Fruit fly (Drosophila melanogaster) whole organism, embryonic: ENCODE data around the gene CG6733.

Experiments used
- Antp ChIP-seq: fragments of 200-800 bp; sonication (Bioruptor generic); optimal IDR thresholded peaks from 3 replicates; lab custom pipeline; 2016; ENCODE audit warnings: missing biosample characterization, missing genetic modification characterization
- Bgb ChIP-seq: fragments of 200-800 bp; sonication (Bioruptor generic); IDR thresholded peaks from 2 replicates; pipeline ENCODE4 v1.3.6; 2022; ENCODE audit warnings: missing biosample characterization, missing genetic modification characterization; ENCODE audit not compliant: partially characterized antibody
- Blimp-1 ChIP-seq: fragments of 200-800 bp; sonication (Bioruptor generic); optimal IDR thresholded peaks from 3 replicates; lab custom pipeline; 2018; ENCODE audit warnings: missing biosample characterization, missing genetic modification characterization, mild to moderate bottlenecking, moderate library complexity, missing genetic modification reagents
- C15 ChIP-seq: fragments of 200-800 bp; sonication (Bioruptor generic); IDR thresholded peaks from 3 replicates; pipeline ENCODE4 v1.3.6; 2022; ENCODE audit warnings: missing biosample characterization, missing genetic modification characterization
- CG10147 ChIP-seq: fragments of 200-800 bp; sonication (Bioruptor generic); optimal IDR thresholded peaks from 2 replicates; lab custom pipeline; 2019; ENCODE audit warnings: missing biosample characterization, mild to moderate bottlenecking, missing genetic modification characterization, moderate library complexity
- CG10959 ChIP-seq: fragments of 200-800 bp; sonication (Bioruptor generic); IDR thresholded peaks from 2 replicates; pipeline ENCODE4 v1.3.6; 2022; ENCODE audit warnings: missing biosample characterization, missing genetic modification characterization
- CG12219 ChIP-seq: fragments of 200-800 bp; sonication (Bioruptor generic); optimal IDR thresholded peaks from 3 replicates; lab custom pipeline; 2018; ENCODE audit warnings: missing biosample characterization, mild to moderate bottlenecking, missing genetic modification characterization
- CG13123 ChIP-seq: fragments of 200-800 bp; sonication (Bioruptor generic); optimal IDR thresholded peaks from 2 replicates; lab custom pipeline; 2016; ENCODE audit warnings: missing biosample characterization, missing genetic modification characterization
- CG15696 ChIP-seq: fragments of 200-800 bp; sonication (Bioruptor generic); optimal IDR thresholded peaks from 2 replicates; lab custom pipeline; 2019; ENCODE audit warnings: missing biosample characterization, mild to moderate bottlenecking, missing genetic modification characterization, moderate library complexity
- CG16813 ChIP-seq: fragments of 200-800 bp; sonication (Bioruptor generic); IDR thresholded peaks from 3 replicates; pipeline ENCODE4 v1.3.6; 2022; ENCODE audit warnings: missing biosample characterization, missing genetic modification characterization; ENCODE audit not compliant: partially characterized antibody
- CG17359 ChIP-seq: fragments of 200-800 bp; sonication (Bioruptor generic); optimal IDR thresholded peaks from 3 replicates; lab custom pipeline; 2018; ENCODE audit warnings: missing biosample characterization, mild to moderate bottlenecking, missing genetic modification characterization, moderate library complexity
- CG17612 ChIP-seq: fragments of 200-800 bp; sonication (Bioruptor generic); IDR thresholded peaks from 2 replicates; pipeline ENCODE4 v1.3.6; 2022; ENCODE audit warnings: missing biosample characterization, missing genetic modification characterization
- CG2129 ChIP-seq: fragments of 200-800 bp; sonication (Bioruptor generic); IDR thresholded peaks from 2 replicates; pipeline ENCODE4 v1.3.6; 2022; ENCODE audit warnings: missing biosample characterization, missing genetic modification characterization; ENCODE audit not compliant: partially characterized antibody
- CG42726 ChIP-seq: fragments of 200-800 bp; sonication (Bioruptor generic); IDR thresholded peaks from 2 replicates; pipeline ENCODE4 v1.3.6; 2022; ENCODE audit warnings: missing biosample characterization, missing genetic modification characterization; ENCODE audit not compliant: partially characterized antibody
- CG5180 ChIP-seq: fragments of 200-800 bp; sonication (Bioruptor generic); optimal IDR thresholded peaks from 3 replicates; lab custom pipeline; 2017; ENCODE audit warnings: missing biosample characterization, missing genetic modification characterization, mild to moderate bottlenecking, moderate library complexity, missing genetic modification reagents
- CG6654 ChIP-seq: fragments of 200-800 bp; sonication (Bioruptor generic); optimal IDR thresholded peaks from 2 replicates; lab custom pipeline; 2017; ENCODE audit warnings: missing biosample characterization, mild to moderate bottlenecking, missing genetic modification characterization
- CG6813 ChIP-seq: fragments of 200-800 bp; sonication (Bioruptor generic); optimal IDR thresholded peaks from 2 replicates; lab custom pipeline; 2017; ENCODE audit warnings: missing biosample characterization, missing genetic modification characterization, mild to moderate bottlenecking, moderate library complexity, missing genetic modification reagents
- CG7556 ChIP-seq: fragments of 200-800 bp; sonication (Bioruptor generic); optimal IDR thresholded peaks from 2 replicates; lab custom pipeline; 2017; ENCODE audit warnings: missing biosample characterization, mild to moderate bottlenecking, missing genetic modification characterization
- CG8388 ChIP-seq: fragments of 200-800 bp; sonication (Bioruptor generic); optimal IDR thresholded peaks from 2 replicates; lab custom pipeline; 2019; ENCODE audit warnings: missing biosample characterization, mild to moderate bottlenecking, missing genetic modification characterization, moderate library complexity
- CHES-1-like ChIP-seq: fragments of 200-800 bp; sonication (Bioruptor generic); optimal IDR thresholded peaks from 2 replicates; lab custom pipeline; 2016; ENCODE audit warnings: missing biosample characterization, missing genetic modification characterization
- Eip74EF ChIP-seq, 2 experiments: fragments of 200-800 bp in 1 of 2; fragments of >200 bp in 1 of 2; sonication (Bioruptor generic) in 1 of 2; optimal IDR thresholded peaks; 2 replicates each; lab custom pipeline; 2017 to 2019; ENCODE audit warnings: missing biosample characterization in 2 of 2, missing genetic modification characterization in 2 of 2, mild to moderate bottlenecking in 1 of 2, moderate library complexity in 1 of 2
- HLH54F ChIP-seq: fragments of 200-800 bp; sonication (Bioruptor generic); optimal IDR thresholded peaks from 3 replicates; lab custom pipeline; 2016; ENCODE audit warnings: missing biosample characterization, missing genetic modification characterization
- Sry-δ ChIP-seq: fragments of 200-800 bp; sonication (Bioruptor generic); optimal IDR thresholded peaks from 2 replicates; lab custom pipeline; 2016; ENCODE audit warnings: missing biosample characterization, missing genetic modification characterization
- Tbp ChIP-seq: fragments of >200 bp; optimal IDR thresholded peaks from 2 replicates; lab custom pipeline; 2018; ENCODE audit warnings: missing biosample characterization, missing genetic modification characterization
- cato ChIP-seq: fragments of 200-800 bp; sonication (Bioruptor generic); optimal IDR thresholded peaks from 2 replicates; lab custom pipeline; 2016; ENCODE audit warnings: missing biosample characterization, missing genetic modification characterization, borderline replicate concordance
- croc ChIP-seq: fragments of 200-800 bp; sonication (Bioruptor generic); conservative IDR thresholded peaks from 3 replicates; pipeline ENCODE4 v1.3.6; 2022; ENCODE audit warnings: missing biosample characterization, missing genetic modification characterization
- grau ChIP-seq: fragments of 200-800 bp; optimal IDR thresholded peaks from 3 replicates; lab custom pipeline; 2019; ENCODE audit warnings: missing biosample characterization, mild to moderate bottlenecking, missing genetic modification characterization, moderate library complexity
- hb ChIP-seq: fragments of 200-800 bp; sonication (Bioruptor generic); IDR thresholded peaks from 3 replicates; pipeline ENCODE4 v1.3.6; 2022; ENCODE audit warnings: missing biosample characterization, missing genetic modification characterization; ENCODE audit not compliant: partially characterized antibody
- mld ChIP-seq: fragments of 200-800 bp; sonication (Bioruptor generic); IDR thresholded peaks from 3 replicates; pipeline ENCODE4 v1.3.6; 2022; ENCODE audit warnings: missing biosample characterization, missing genetic modification characterization; ENCODE audit not compliant: partially characterized antibody
- nerfin-2 ChIP-seq: fragments of 200-800 bp; sonication (Bioruptor generic); IDR thresholded peaks from 2 replicates; pipeline ENCODE4 v1.3.6; 2022; ENCODE audit warnings: missing biosample characterization, missing genetic modification characterization; ENCODE audit not compliant: partially characterized antibody
- nmo ChIP-seq: fragments of 200-800 bp; sonication (Bioruptor generic); optimal IDR thresholded peaks from 2 replicates; lab custom pipeline; 2018; ENCODE audit warnings: missing biosample characterization, mild to moderate bottlenecking, missing genetic modification characterization, moderate library complexity
- p53 ChIP-seq: fragments of 200-800 bp; sonication (Bioruptor generic); optimal IDR thresholded peaks from 2 replicates; lab custom pipeline; 2016; ENCODE audit warnings: missing biosample characterization, missing genetic modification characterization
- pnt ChIP-seq: fragments of 200-800 bp; sonication (Bioruptor generic); optimal IDR thresholded peaks from 3 replicates; lab custom pipeline; 2016; ENCODE audit warnings: missing biosample characterization, missing genetic modification characterization
- prd ChIP-seq, 3 experiments: fragments of >200 bp in 2 of 3; fragments of 200-800 bp in 1 of 3; sonication (Bioruptor generic) in 1 of 3; optimal IDR thresholded peaks in 2 of 3; IDR thresholded peaks in 1 of 3; 2 replicates in 2 of 3; 3 replicates in 1 of 3; pipeline versions ENCODE4 v1.3.6 to Lab custom; 2017 to 2022; ENCODE audit warnings: missing biosample characterization in 1 of 3, missing genetic modification characterization in 1 of 3
- psq ChIP-seq: fragments of 200-800 bp; sonication (Bioruptor generic); optimal IDR thresholded peaks from 2 replicates; lab custom pipeline; 2017; ENCODE audit warnings: missing biosample characterization, missing genetic modification characterization
- salm ChIP-seq: fragments of 200-800 bp; sonication (Bioruptor generic); optimal IDR thresholded peaks from 2 replicates; lab custom pipeline; 2018; ENCODE audit warnings: missing biosample characterization, mild to moderate bottlenecking, missing genetic modification characterization
- schlank ChIP-seq: fragments of 200-800 bp; sonication (Bioruptor generic); optimal IDR thresholded peaks from 2 replicates; lab custom pipeline; 2018; ENCODE audit warnings: missing biosample characterization, mild to moderate bottlenecking, missing genetic modification characterization
- seq ChIP-seq: fragments of 200-800 bp; sonication (Bioruptor generic); IDR thresholded peaks from 2 replicates; pipeline ENCODE4 v1.3.6; 2022; ENCODE audit warnings: missing biosample characterization, missing genetic modification characterization
- sisA ChIP-seq: fragments of 200-800 bp; sonication (Bioruptor generic); IDR thresholded peaks from 2 replicates; pipeline ENCODE4 v1.3.6; 2022; ENCODE audit warnings: missing biosample characterization, missing genetic modification characterization
- slp2 ChIP-seq: fragments of 200-800 bp; sonication (Bioruptor generic); optimal IDR thresholded peaks from 2 replicates; lab custom pipeline; 2016; ENCODE audit warnings: missing biosample characterization, missing genetic modification characterization
- sqz ChIP-seq: fragments of 200-800 bp; sonication (Bioruptor generic); optimal IDR thresholded peaks from 3 replicates; lab custom pipeline; 2018; ENCODE audit warnings: missing biosample characterization, mild to moderate bottlenecking, missing genetic modification characterization
- stwl ChIP-seq: fragments of 200-800 bp; sonication (Bioruptor generic); optimal IDR thresholded peaks from 3 replicates; lab custom pipeline; 2018; ENCODE audit warnings: missing biosample characterization, mild to moderate bottlenecking, missing genetic modification characterization, moderate library complexity
- tgo ChIP-seq: fragments of 200-800 bp; sonication (Bioruptor generic); IDR thresholded peaks from 3 replicates; pipeline ENCODE4 v1.3.6; 2022; ENCODE audit warnings: missing biosample characterization, missing genetic modification characterization
- tna ChIP-seq: fragments of 200-800 bp; sonication (Bioruptor generic); IDR thresholded peaks from 2 replicates; pipeline ENCODE4 v1.3.6; 2022; ENCODE audit warnings: missing biosample characterization, missing genetic modification characterization; ENCODE audit not compliant: partially characterized antibody
- trem ChIP-seq: fragments of 200-800 bp; optimal IDR thresholded peaks from 3 replicates; lab custom pipeline; 2019; ENCODE audit warnings: missing biosample characterization, mild to moderate bottlenecking, missing genetic modification characterization, moderate library complexity
- vfl ChIP-seq: fragments of 200-800 bp; sonication (Bioruptor generic); optimal IDR thresholded peaks from 2 replicates; lab custom pipeline; 2016; ENCODE audit warnings: missing biosample characterization, missing genetic modification characterization
- vnd ChIP-seq: fragments of 200-800 bp; sonication (Bioruptor generic); IDR thresholded peaks from 3 replicates; pipeline ENCODE4 v1.3.6; 2022; ENCODE audit warnings: missing biosample characterization, missing genetic modification characterization; ENCODE audit not compliant: partially characterized antibody
- zfh2 ChIP-seq: fragments of 200-800 bp; sonication (Bioruptor generic); optimal IDR thresholded peaks from 2 replicates; lab custom pipeline; 2016; ENCODE audit warnings: missing biosample characterization, missing genetic modification characterization

The CG6733 gene

dm6 chr3R:23053135-23053730 is 44.3 kb upstream of the CG6733 start (continued):
- no peak for TF ChIP-seq sisA
- no peak for TF ChIP-seq CG17612 (GFP tag; lab: Robert Waterston, UW)
- no peak for TF ChIP-seq grau (tag; lab: Kevin White, UChicago)
- no peak for TF ChIP-seq CG6813
- TF ChIP-seq psq = no peak
- 0 out of 2 replicates have a peak, but pooled peaks have one; percentile 11 for TF ChIP-seq CG2129 (GFP tag; lab: Robert Waterston, UW)
- TF ChIP-seq vnd (GFP tag; lab: Robert Waterston, UW) = 0 out of 3 replicates have a peak, but pooled peaks have one; percentile 12
- peak; percentile 60 for TF ChIP-seq Bgb
- TF ChIP-seq hb = no peak
- no peak for TF ChIP-seq tna
- TF ChIP-seq Antp (GFP tag; lab: Kevin White, UChicago) = no peak
- TF ChIP-seq vfl = no peak
- TF ChIP-seq Sry-δ (GFP tag; lab: Kevin White, UChicago) = peak; percentile 55
- TF ChIP-seq pnt = no peak
- TF ChIP-seq stwl = peak; percentile 4
- no peak for TF ChIP-seq slp2 (GFP tag; lab: Kevin White, UChicago)
- TF ChIP-seq CG5180 (GFP tag; lab: Kevin White, UChicago) = no peak
- TF ChIP-seq nmo (GFP tag; lab: Kevin White, UChicago) = no peak
- TF ChIP-seq prd (optimal IDR thresholded peaks at IDR 0.05; lab: Kevin White, UChicago) = no peak
- no peak for TF ChIP-seq prd (GFP tag; IDR thresholded peaks at IDR 0.05; lab: Robert Waterston, UW)
- no peak for TF ChIP-seq CG10147 (GFP tag; lab: Kevin White, UChicago)
- TF ChIP-seq CHES-1-like (GFP tag; lab: Kevin White, UChicago) = no peak
- no peak for TF ChIP-seq HLH54F (GFP tag; lab: Kevin White, UChicago)
- TF ChIP-seq trem = peak; percentile 61
- TF ChIP-seq C15 (GFP tag; lab: Robert Waterston, UW) = no peak
- 0 out of 3 replicates have a peak, but pooled peaks have one; percentile 24 for TF ChIP-seq mld (GFP tag; lab: Robert Waterston, UW)
- TF ChIP-seq CG13123 (GFP tag; lab: Kevin White, UChicago) = no peak
- no peak for TF ChIP-seq CG8388 (GFP tag; lab: Kevin White, UChicago)
- no peak; the same call in 2 of the 3 replicates for TF ChIP-seq CG16813 (GFP tag; lab: Robert Waterston, UW)
- TF ChIP-seq tgo = no peak
- no peak for TF ChIP-seq CG15696 (tag; lab: Kevin White, UChicago)
- peak; percentile 99 for TF ChIP-seq p53 (GFP tag; lab: Kevin White, UChicago)
- TF ChIP-seq CG42726 (GFP tag; lab: Robert Waterston, UW) = no peak
- no peak for TF ChIP-seq zfh2 (GFP tag; lab: Kevin White, UChicago)
- no peak for TF ChIP-seq CG10959 (GFP tag; lab: Robert Waterston, UW)
- TF ChIP-seq croc = no peak
- TF ChIP-seq CG7556 (GFP tag; lab: Kevin White, UChicago) = no peak
- no peak for TF ChIP-seq Tbp (GFP tag; lab: Kevin White, UChicago)
- TF ChIP-seq sqz (GFP tag; lab: Kevin White, UChicago) = no peak
- no peak for TF ChIP-seq cato
- TF ChIP-seq Eip74EF (GFP tag; optimal IDR thresholded peaks at IDR 0.05; lab: Kevin White, UChicago) = no peak
- no peak for TF ChIP-seq CG17359 (tag; lab: Kevin White, UChicago)
- no peak for TF ChIP-seq nerfin-2 (GFP tag; lab: Robert Waterston, UW)
- TF ChIP-seq Blimp-1 (GFP tag; lab: Kevin White, UChicago) = no peak
- no peak for TF ChIP-seq seq (GFP tag; lab: Robert Waterston, UW)
- TF ChIP-seq schlank = no peak
- no peak for TF ChIP-seq CG12219 (GFP tag; lab: Kevin White, UChicago)
- no peak for TF ChIP-seq CG6654 (GFP tag; lab: Kevin White, UChicago)
- no peak for TF ChIP-seq salm
